Fruit fly (Drosophila melanogaster): ENCODE measurements around the gene CG1236.

Gene CG1236

DNA sequence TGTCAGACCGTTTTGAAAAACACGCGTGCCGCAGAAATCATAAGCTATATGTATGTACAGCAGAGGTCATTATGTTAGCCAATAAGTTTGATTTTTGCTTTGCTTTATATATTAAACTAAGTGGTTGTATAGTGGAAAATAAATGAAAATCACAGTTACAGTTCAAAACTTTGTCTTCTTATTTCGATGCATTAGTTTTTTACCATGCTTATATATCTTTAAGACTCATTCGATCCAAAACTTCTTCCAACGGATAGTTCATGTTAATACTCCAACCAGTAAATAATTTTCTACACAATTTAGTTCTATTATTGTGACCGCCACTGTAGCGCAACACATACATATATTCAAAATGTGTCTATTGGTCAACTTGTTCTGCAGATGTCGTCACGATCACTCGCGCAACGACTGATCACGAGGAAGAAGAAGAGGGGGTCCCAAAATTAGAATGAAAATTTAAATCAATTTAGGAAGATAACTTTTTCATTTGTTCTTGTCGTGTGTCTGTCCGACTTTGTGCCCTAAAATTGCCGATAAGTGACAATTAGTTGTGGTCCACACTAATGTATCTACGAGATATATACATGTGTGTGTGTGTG, 31.0 kb upstream of the CG1236 start (continued):
- TF ChIP-seq Hand (GFP tag; optimal IDR thresholded peaks at IDR 0.05) (peak; percentile 37), Lim3 (GFP tag; IDR thresholded peaks at IDR 0.05) (no peak), phol (tag; optimal IDR thresholded peaks at IDR 0.05) (peak; percentile 80), YL-1 (GFP tag; optimal IDR thresholded peaks at IDR 0.05) (no peak), Camta (GFP tag; optimal IDR thresholded peaks at IDR 0.05) (peak; percentile 36), CG12104 (GFP tag; optimal IDR thresholded peaks at IDR 0.05) (peak; percentile 29), CG17829 (tag; optimal IDR thresholded peaks at IDR 0.05) (peak; percentile 80), bbx (GFP tag; IDR thresholded peaks at IDR 0.05; ENCODE audit: partially characterized antibody) (no peak), Spps (tag; optimal IDR thresholded peaks at IDR 0.05) (peak; percentile 49), Blimp-1 (GFP tag; optimal IDR thresholded peaks at IDR 0.05) (no peak), HLH3B (GFP tag; IDR thresholded peaks at IDR 0.05) (0 out of 2 replicates have a peak, but pooled peaks have one; percentile 33), CG3281 (GFP tag; optimal IDR thresholded peaks at IDR 0.05) (peak; percentile 78), CG31224 (GFP tag; IDR thresholded peaks at IDR 0.05) (no peak), H15 (GFP tag; IDR thresholded peaks at IDR 0.05) (0 out of 3 replicates have a peak, but pooled peaks have one; percentile 25), Atf-2 (GFP tag; optimal IDR thresholded peaks at IDR 0.05) (peak; percentile 43), CG6254 (GFP tag; optimal IDR thresholded peaks at IDR 0.05) (peak; percentile 64), tio (GFP tag; optimal IDR thresholded peaks at IDR 0.05) (peak; percentile 70), CG32532 (GFP tag; IDR thresholded peaks at IDR 0.05) (peak; percentile 50), ase (GFP tag; IDR thresholded peaks at IDR 0.05) (0 out of 3 replicates have a peak, but pooled peaks have one; percentile 40), CG7556 (GFP tag; optimal IDR thresholded peaks at IDR 0.05) (peak; percentile 76), Abd-B (GFP tag; optimal IDR thresholded peaks at IDR 0.05) (peak; percentile 51), CG32767 (GFP tag; IDR thresholded peaks at IDR 0.05) (0 out of 2 replicates have a peak, but pooled peaks have one; percentile 42), pnt (GFP tag; optimal IDR thresholded peaks at IDR 0.05) (no peak), NFAT (GFP tag; IDR thresholded peaks at IDR 0.05) (no peak), sc (optimal IDR thresholded peaks at IDR 0.05) (no peak), sc (GFP tag; optimal IDR thresholded peaks at IDR 0.05) (peak; percentile 46), CG31441 (GFP tag; IDR thresholded peaks at IDR 0.05) (peak; percentile 82), ara (GFP tag; IDR thresholded peaks at IDR 0.05) (peak; percentile 57; the same call in 1 of the 2 replicates), CG7372 (GFP tag; IDR thresholded peaks at IDR 0.05) (0 out of 2 replicates have a peak, but pooled peaks have one; percentile 22), CG33213 (GFP tag; optimal IDR thresholded peaks at IDR 0.05) (no peak), ERR (GFP tag; optimal IDR thresholded peaks at IDR 0.05) (no peak), Bdp1 (GFP tag; optimal IDR thresholded peaks at IDR 0.05) (no peak), Rx (GFP tag; IDR thresholded peaks at IDR 0.05) (0 out of 2 replicates have a peak, but pooled peaks have one; percentile 12), CG11560 (tag; IDR thresholded peaks at IDR 0.05) (peak; percentile 15; the same call in 1 of the 3 replicates), CG32772 (GFP tag; IDR thresholded peaks at IDR 0.05) (peak; percentile 12; the same call in 1 of the 2 replicates), CG4424 (GFP tag; optimal IDR thresholded peaks at IDR 0.05) (peak; percentile 64), CG18262 (tag; optimal IDR thresholded peaks at IDR 0.05) (peak; percentile 86), eyg (GFP tag; optimal IDR thresholded peaks at IDR 0.05) (no peak), Usf (GFP tag; optimal IDR thresholded peaks at IDR 0.05) (peak; percentile 25), Trl (optimal IDR thresholded peaks at IDR 0.05) (no peak), Trl (GFP tag; optimal IDR thresholded peaks at IDR 0.05) (peak; percentile 42), unc-4 (GFP tag; IDR thresholded peaks at IDR 0.05; ENCODE audit: partially characterized antibody) (no peak), tgo (GFP tag; IDR thresholded peaks at IDR 0.05) (peak; percentile 39; the same call in 2 of the 3 replicates), Chrac-16 (GFP tag; optimal IDR thresholded peaks at IDR 0.05) (peak; percentile 48), D19A (tag; optimal IDR thresholded peaks at IDR 0.05) (no peak), CG4404 (GFP tag; IDR thresholded peaks at IDR 0.05) (0 out of 2 replicates have a peak, but pooled peaks have one; percentile 17), CG1529 (GFP tag; optimal IDR thresholded peaks at IDR 0.05) (peak; percentile 58), shn (GFP tag; optimal IDR thresholded peaks at IDR 0.05) (peak; percentile 11), HLHmδ (GFP tag; optimal IDR thresholded peaks at IDR 0.05) (no peak), CG18599 (GFP tag; optimal IDR thresholded peaks at IDR 0.05) (peak; percentile 64), Awh (GFP tag; IDR thresholded peaks at IDR 0.05) (peak; percentile 28; the same call in 1 of the 2 replicates)

All from whole organism, embryonic.